Worm (Caenorhabditis elegans): Measurements from ENCODE around the gene C30G12.2.

The C30G12.2 gene

DNA sequence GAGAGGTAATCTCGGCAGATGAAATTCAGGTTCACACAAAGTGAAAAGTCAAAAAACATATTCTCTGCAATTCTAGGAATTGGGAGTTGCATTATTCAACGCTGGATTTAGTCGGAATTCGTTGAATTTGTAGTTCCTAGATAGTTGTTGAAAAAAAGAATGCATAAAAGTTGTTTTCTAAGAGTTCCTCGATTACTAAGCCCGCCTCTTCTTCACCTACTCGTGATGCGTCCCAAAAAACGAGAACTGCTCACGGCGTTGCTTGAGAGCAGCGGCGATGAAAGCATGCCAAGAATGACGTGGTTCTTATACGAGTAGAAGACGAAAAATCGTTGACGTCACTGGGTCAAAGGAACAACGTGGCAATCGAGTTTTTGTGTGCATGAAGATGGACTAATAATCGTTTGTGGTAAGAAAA is 34.8 kb downstream of the C30G12.2 start:
- TF ChIP-seq T26A5.8 (tag; optimal IDR thresholded peaks at IDR 0.05) (no peak), let-607 (tag; optimal IDR thresholded peaks at IDR 0.05) (no peak), ceh-58 (GFP tag; IDR thresholded peaks at IDR 0.05) (no peak), nhr-90 (tag; optimal IDR thresholded peaks at IDR 0.05) (no peak), snpc-4 (GFP tag; optimal IDR thresholded peaks at IDR 0.05) (no peak), snpc-4 (tag; optimal IDR thresholded peaks at IDR 0.05) (no peak), K12H6.12 (tag; optimal IDR thresholded peaks at IDR 0.05) (peak; percentile 79), ceh-27 (GFP tag; optimal IDR thresholded peaks at IDR 0.05) (peak; percentile 5), F55B11.4 (tag; optimal IDR thresholded peaks at IDR 0.05; ENCODE audit: borderline replicate concordance, insufficient read depth) (no peak), lir-1 (GFP tag; conservative IDR thresholded peaks at IDR 0.05) (no peak), F23B12.7 (tag; optimal IDR thresholded peaks at IDR 0.05; ENCODE audit: insufficient read depth) (no peak), mel-28 (tag; optimal IDR thresholded peaks at IDR 0.05; ENCODE audit: borderline replicate concordance) (no peak), atf-7 (tag; optimal IDR thresholded peaks at IDR 0.05) (peak; percentile 62), Y56A3A.18 (GFP tag; IDR thresholded peaks at IDR 0.05) (no peak), Y95B8A.8 (GFP tag; IDR thresholded peaks at IDR 0.05) (no peak), ZK185.1 (tag; optimal IDR thresholded peaks at IDR 0.05; ENCODE audit: poor library complexity, severe bottlenecking) (peak; percentile 16), unc-130 (GFP tag; optimal IDR thresholded peaks at IDR 0.05) (no peak), K11D2.4 (GFP tag; IDR thresholded peaks at IDR 0.05) (no peak), F57A8.1 (GFP tag; optimal IDR thresholded peaks at IDR 0.05) (no peak), hlh-26 (GFP tag; conservative IDR thresholded peaks at IDR 0.05) (no peak), nhr-179 (tag; optimal IDR thresholded peaks at IDR 0.05) (no peak), nfyb-1 (GFP tag; IDR thresholded peaks at IDR 0.05) (peak; percentile 32; the same call in 1 of the 2 replicates), D2030.7 (GFP tag; IDR thresholded peaks at IDR 0.05) (no peak), F22D6.2 (tag; optimal IDR thresholded peaks at IDR 0.05) (no peak), madf-8 (GFP tag; conservative IDR thresholded peaks at IDR 0.05) (no peak), sptf-2 (GFP tag; optimal IDR thresholded peaks at IDR 0.05) (no peak), C17E4.6 (GFP tag; IDR thresholded peaks at IDR 0.05) (no peak), somi-1 (GFP tag; optimal IDR thresholded peaks at IDR 0.05) (peak; percentile 51)

DNA sequence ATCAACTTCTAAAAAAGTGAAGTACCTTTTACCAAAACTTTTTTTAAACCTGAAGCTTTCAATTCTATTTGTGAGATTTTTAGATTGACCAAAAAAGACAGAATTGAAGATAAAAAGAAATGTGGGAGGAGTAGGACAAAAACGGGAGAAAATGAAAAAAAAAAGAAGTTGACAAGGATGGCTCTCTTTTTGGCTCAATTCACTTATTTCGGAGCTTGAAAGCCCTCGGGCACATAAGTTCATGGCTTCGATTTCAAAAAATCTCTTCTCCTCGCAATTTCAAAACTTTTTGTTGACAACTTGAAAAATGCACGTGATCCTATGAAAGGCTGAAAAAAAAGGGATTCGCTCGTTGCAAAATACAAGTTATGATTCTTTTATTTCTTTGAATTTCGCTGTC is 36.0 kb downstream of the C30G12.2 start:
- no peak for TF ChIP-seq die-1 (tag; optimal IDR thresholded peaks at IDR 0.05)
- no peak for TF ChIP-seq lag-1 (GFP tag; IDR thresholded peaks at IDR 0.05)

DNA sequence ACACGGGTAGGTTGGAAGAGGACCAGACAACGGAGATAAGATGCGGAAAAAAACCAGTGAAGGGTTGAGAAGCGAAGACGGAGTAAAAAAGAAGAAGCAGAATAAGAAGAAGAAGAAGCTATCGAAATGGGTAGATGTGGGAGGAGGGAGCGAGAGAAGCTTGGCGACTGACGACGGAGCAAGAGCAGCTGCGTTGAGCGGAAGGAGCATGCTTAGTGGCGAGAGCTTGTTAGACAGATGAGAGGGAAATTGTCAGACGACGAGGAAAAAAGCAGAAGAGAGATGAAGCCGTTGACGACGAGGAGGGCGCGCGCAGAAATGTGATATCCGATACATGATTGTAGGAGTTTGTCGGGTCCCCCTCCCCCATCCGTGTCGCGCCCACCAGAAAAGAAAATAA is 36.8 kb downstream of the C30G12.2 start:
- TF ChIP-seq F49E8.2 (tag; optimal IDR thresholded peaks at IDR 0.05; ENCODE audit: insufficient read depth) (no peak), F52B5.7 (tag; optimal IDR thresholded peaks at IDR 0.05) (no peak), K12H6.12 (tag; optimal IDR thresholded peaks at IDR 0.05) (peak; percentile 59), ekl-4 (GFP tag; IDR thresholded peaks at IDR 0.05) (no peak), ceh-27 (GFP tag; optimal IDR thresholded peaks at IDR 0.05) (peak; percentile 1), snpc-1.1 (tag; optimal IDR thresholded peaks at IDR 0.05; ENCODE audit: insufficient read depth) (no peak), bed-1 (GFP tag; IDR thresholded peaks at IDR 0.05) (no peak), tbp1 (GFP tag; optimal IDR thresholded peaks at IDR 0.05) (no peak), egrh-3 (GFP tag; IDR thresholded peaks at IDR 0.05) (0 out of 2 replicates have a peak, but pooled peaks have one; percentile 48), unc-62 (GFP tag; optimal IDR thresholded peaks at IDR 0.05) (no peak), B0019.2 (GFP tag; conservative IDR thresholded peaks at IDR 0.05) (no peak), ztf-28 (GFP tag; IDR thresholded peaks at IDR 0.05) (no peak), hmg-1.2 (GFP tag; IDR thresholded peaks at IDR 0.05) (0 out of 2 replicates have a peak, but pooled peaks have one; percentile 12), madf-10 (tag; optimal IDR thresholded peaks at IDR 0.05) (no peak), bed-2 (GFP tag; IDR thresholded peaks at IDR 0.05) (0 out of 2 replicates have a peak, but pooled peaks have one; percentile 20), T26A5.8 (tag; optimal IDR thresholded peaks at IDR 0.05) (no peak), zfh-2 (GFP tag; conservative IDR thresholded peaks at IDR 0.05) (peak; percentile 90), mcd-1 (GFP tag; IDR thresholded peaks at IDR 0.05) (no peak; the same call in 1 of the 2 replicates), Y53G8AR.9 (GFP tag; conservative IDR thresholded peaks at IDR 0.05) (no peak), lin-40 (tag; optimal IDR thresholded peaks at IDR 0.05) (peak; percentile 48)

All from whole organism, young adult.